Worm (Caenorhabditis elegans): ENCODE measurements around the gene tgt-1.

tgt-1 gene

DNA sequence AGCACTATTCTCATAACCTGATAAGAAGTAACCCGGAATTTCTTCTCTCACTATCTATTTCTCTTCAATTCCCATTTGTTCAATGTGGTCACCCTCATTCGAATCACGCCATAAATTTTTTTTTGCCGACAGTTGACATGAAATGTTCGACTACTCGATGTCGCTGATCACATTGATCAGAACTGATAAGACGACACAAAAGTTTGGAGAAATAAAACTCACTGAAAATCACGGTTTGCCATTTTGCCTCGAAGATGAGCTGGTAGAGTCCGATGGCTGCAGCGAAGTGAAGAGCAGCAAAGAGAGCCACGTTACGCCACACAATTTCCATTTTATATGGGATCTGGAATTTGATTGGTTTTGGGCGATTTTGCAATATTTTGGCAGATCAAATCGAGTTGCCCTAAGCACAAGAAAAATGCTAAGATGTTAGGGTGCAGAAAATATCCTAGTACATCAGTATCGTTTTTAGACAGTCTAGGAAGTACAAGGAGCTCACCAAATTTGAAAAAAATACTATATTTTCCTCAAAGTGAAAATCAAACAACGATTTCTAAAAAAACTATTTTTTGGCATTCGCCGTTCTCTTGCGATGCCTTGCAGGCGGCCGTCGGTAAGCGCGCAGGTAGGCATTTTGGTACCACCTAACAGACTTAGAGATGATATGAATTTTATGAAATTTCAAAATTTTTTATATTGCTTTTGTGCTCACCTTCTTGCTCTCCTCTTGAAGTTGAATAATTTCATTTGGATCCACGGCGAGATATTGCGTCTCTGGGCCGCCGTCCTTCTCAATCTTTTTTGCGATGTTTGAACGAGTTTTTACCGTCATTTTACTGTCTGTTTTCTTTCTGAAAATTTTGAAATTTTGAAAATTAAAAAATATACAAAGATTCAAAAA, 44.5 kb downstream of the tgt-1 start, which contains the start of gene fat-6:
fat-6 (minus strand) TSS at position 851 of the 901 bp plus-strand sequence.
- TF ChIP-seq W03F9.2 (tag; optimal IDR thresholded peaks at IDR 0.05) (no peak), him-1 (tag; optimal IDR thresholded peaks at IDR 0.05) (no peak), dao-5 (tag; optimal IDR thresholded peaks at IDR 0.05) (no peak)

DNA sequence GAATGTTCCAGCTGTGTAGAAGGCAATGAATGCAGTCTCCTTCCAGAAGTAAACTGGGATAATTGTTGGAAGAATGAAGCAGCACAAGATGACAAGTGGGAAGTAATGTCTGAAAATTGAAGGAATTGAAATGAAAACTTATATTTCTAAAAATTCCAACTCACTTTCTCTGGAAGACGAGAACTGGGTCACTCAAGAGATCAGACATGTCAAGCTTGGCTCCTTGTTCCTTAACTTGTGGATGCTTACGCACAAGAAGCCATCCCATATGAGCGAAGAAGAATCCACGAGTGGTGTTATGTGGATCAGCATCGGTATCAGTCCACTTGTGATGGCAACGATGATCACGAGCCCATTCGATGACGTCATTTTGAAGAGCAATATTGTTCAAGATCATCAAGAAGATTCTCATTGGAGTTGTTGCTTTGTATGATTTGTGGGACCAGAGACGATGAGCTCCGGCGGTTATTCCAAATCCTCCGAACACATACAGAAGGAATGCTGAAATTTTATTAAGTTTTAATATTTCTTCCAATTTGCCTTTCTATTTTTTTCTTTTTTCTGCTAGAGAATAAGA, 45.3 kb downstream of the tgt-1 start:
- TF ChIP-seq W03F9.2 (tag; optimal IDR thresholded peaks at IDR 0.05) (no peak), him-1 (tag; optimal IDR thresholded peaks at IDR 0.05) (no peak), dao-5 (tag; optimal IDR thresholded peaks at IDR 0.05) (no peak)

DNA sequence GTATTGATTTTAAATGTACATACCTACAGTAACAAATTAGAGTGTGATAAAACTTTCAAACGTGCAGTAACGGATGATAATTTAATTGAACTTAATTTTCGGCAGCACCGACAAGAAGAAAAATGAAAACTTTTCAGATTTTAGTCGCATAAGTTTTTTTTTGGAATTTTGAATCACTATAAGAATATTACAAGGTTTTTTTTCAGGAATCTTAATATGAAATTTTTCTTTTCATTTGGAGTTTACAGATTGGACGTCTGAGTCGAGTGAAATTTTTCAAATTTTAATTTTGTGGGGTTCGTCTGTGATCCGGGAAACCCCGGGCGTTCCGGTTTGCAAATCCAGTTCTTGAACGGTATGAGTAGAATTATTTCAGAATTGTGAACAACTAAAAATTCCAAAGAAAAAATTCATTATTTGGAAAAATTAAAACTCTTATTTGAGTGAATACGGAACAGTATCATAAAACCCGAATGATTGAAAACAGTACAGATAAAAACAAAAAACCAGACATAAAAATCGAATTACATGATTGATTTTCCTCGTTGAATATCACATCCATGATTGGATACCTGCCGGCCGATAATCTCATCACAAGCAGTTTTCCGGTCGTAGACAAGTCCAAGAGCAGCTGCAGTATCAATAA, 46.2 kb downstream of the tgt-1 start:
- TF ChIP-seq him-1 (tag; optimal IDR thresholded peaks at IDR 0.05) = no peak
- no peak for TF ChIP-seq W03F9.2 (tag; optimal IDR thresholded peaks at IDR 0.05)
- no peak for TF ChIP-seq dao-5 (tag; optimal IDR thresholded peaks at IDR 0.05)

DNA sequence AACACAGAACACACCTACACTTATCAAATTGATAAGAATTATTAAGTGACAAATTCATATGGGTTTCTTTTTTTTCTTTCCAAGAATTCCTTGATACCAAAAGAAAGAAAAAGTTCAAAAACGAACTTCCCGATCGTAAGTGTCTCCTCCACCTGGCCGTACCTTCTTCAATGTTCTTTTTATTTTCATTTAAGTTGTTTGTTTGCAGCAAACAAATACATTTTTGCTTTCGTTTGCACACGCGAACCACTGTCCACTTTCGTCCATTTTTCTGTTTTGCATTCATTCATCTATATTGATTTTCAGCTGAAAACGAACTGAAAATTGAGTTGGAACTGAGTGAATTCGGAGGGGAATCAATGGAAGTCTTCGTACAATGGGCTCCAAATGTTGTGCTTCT, 47.9 kb downstream of the tgt-1 start, which contains the start of gene VZK822L.2:
VZK822L.2 (plus strand) TSS at position 301 of the 400 bp plus-strand sequence.
- TF ChIP-seq W03F9.2 (tag; optimal IDR thresholded peaks at IDR 0.05) = no peak
- TF ChIP-seq him-1 (tag; optimal IDR thresholded peaks at IDR 0.05) = no peak
- TF ChIP-seq dao-5 (tag; optimal IDR thresholded peaks at IDR 0.05) = no peak

DNA sequence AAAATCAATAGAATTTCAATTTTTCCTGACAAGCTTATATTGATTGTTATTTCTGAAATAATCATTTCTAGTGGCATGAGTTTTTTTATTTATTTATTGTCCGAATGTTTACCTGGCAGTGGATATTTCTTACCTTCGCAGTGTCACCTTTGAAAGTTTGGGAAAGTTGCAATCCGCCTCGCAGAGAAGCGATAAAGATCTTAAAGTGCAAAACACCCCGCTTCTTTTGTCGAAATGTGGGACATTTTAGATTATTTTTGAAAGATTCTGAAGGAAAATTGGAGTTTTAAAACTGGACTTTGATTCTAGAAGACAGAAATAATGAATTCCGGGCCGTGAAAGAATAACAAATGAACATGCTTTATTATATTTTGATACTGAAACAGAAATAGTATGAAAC, 50.9 kb downstream of the tgt-1 start:
- TF ChIP-seq dao-5 (tag; optimal IDR thresholded peaks at IDR 0.05) (no peak), him-1 (tag; optimal IDR thresholded peaks at IDR 0.05) (no peak), W03F9.2 (tag; optimal IDR thresholded peaks at IDR 0.05) (no peak)
